Worm (Caenorhabditis elegans) whole organism, mixed stage, embryonic: ENCODE measurements around the gene ugt-46.

ENCODE experiments used
- bed-3 ChIP-seq: fragments of 200-800 bp; sonication (Bioruptor generic); optimal IDR thresholded peaks from 3 replicates; lab custom pipeline; 2018; ENCODE audit warnings: mild to moderate bottlenecking, missing genetic modification characterization, moderate library complexity, missing compliant biosample characterization
- cnd-1 ChIP-seq: fragments of 200-800 bp; sonication (Bioruptor generic); optimal IDR thresholded peaks from 2 replicates; lab custom pipeline; 2018; ENCODE audit warnings: mild to moderate bottlenecking, missing genetic modification characterization, missing compliant biosample characterization
- elt-3 ChIP-seq: fragments of 150-350 bp; optimal IDR thresholded peaks from 2 replicates; lab custom pipeline; 2014; ENCODE audit warnings: missing biosample characterization, missing genetic modification characterization
- lin-13 ChIP-seq: fragments of 150-350 bp; optimal IDR thresholded peaks from 2 replicates; lab custom pipeline; 2014; ENCODE audit warnings: missing biosample characterization, missing genetic modification characterization
- mep-1 ChIP-seq: fragments of 150-350 bp; optimal IDR thresholded peaks from 2 replicates; lab custom pipeline; 2017; ENCODE audit warnings: missing biosample characterization, missing genetic modification reagents, missing genetic modification characterization, inconsistent platforms

DNA sequence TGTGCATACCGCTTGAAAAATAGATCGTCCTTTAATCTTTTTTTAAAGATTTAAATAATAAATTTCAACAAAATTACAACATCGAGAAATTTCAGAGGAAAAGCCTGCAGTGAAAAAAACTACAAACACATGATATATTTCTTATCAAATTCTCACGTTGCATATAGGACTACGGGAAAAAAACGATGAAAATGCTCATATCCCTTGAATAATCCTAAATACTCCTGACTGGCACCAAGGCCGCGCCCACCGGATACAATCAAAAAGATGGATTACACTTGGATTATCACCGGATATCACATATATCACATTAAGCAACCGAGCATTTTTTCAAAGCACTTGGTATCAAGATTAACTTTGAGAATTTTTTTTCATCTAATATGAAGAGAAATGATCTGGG is 16.1 kb downstream of the ugt-46 start:
- TF ChIP-seq bed-3 (GFP tag; lab: Kevin White, UChicago), result no peak
- no peak for TF ChIP-seq mep-1 (tag; lab: Kevin White, UChicago)
- no peak for TF ChIP-seq elt-3
- TF ChIP-seq lin-13 (tag; lab: Kevin White, UChicago), result no peak
- no peak for TF ChIP-seq cnd-1 (tag; lab: Kevin White, UChicago)
